Worm (Caenorhabditis elegans): ENCODE measurements around the gene pqn-80.

DNA sequence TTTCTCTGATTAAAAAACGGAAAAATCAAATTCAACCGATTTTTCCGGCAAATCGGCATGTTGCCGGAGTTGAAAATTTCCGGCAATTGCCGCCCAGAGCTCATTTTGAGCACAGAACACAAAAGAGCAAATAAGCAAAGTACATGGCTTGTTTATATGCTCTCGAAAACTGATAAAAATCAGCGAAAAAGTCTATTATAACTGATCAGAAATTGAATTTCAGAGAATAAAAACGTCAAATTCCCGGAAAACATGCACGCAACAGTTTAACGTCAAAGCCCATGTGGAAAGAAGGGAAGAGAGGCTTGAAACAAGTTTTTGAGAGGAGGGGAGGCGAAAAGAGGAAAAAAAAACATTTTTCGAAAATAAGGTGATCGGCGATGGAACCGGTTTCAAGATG is 42.5 kb downstream of the pqn-80 start:
- no peak for TF ChIP-seq ama-1 (optimal IDR thresholded peaks at IDR 0.05)
- TF ChIP-seq aly-1 (tag; optimal IDR thresholded peaks at IDR 0.05): no peak
- no peak for TF ChIP-seq hnd-1 (tag; optimal IDR thresholded peaks at IDR 0.05)
- no peak for TF ChIP-seq tbx-37 (GFP tag; conservative IDR thresholded peaks at IDR 0.05)
- TF ChIP-seq hmbx-1 (tag; optimal IDR thresholded peaks at IDR 0.05): no peak
- TF ChIP-seq ets-7 (tag; optimal IDR thresholded peaks at IDR 0.05): no peak
- no peak for TF ChIP-seq scrt-1 (GFP tag; IDR thresholded peaks at IDR 0.05)
- no peak for TF ChIP-seq tbx-11 (GFP tag; IDR thresholded peaks at IDR 0.05)

Measured in whole organism, early embryonic.